Fruit fly (Drosophila melanogaster) whole organism, embryonic: ENCODE data around the gene CG9837.
A peak's percentile ranks its signal among the peaks of the same experiment; 100 is the strongest.

Experiments
- B-H1 ChIP-seq: fragments of 200-800 bp; sonication (Bioruptor generic); IDR thresholded peaks from 3 replicates; pipeline ENCODE4 v1.3.6; 2022; ENCODE audit warnings: missing biosample characterization, missing genetic modification characterization
- CG10979 ChIP-seq: fragments of 200-800 bp; sonication (Bioruptor generic); optimal IDR thresholded peaks from 2 replicates; lab custom pipeline; 2018; ENCODE audit warnings: missing biosample characterization, mild to moderate bottlenecking, missing genetic modification characterization, moderate library complexity
- CG12071 ChIP-seq: fragments of 200-800 bp; sonication (Bioruptor generic); optimal IDR thresholded peaks from 3 replicates; lab custom pipeline; 2018; ENCODE audit warnings: missing biosample characterization, mild to moderate bottlenecking, missing genetic modification characterization
- CG13123 ChIP-seq: fragments of 200-800 bp; sonication (Bioruptor generic); optimal IDR thresholded peaks from 2 replicates; lab custom pipeline; 2016; ENCODE audit warnings: missing biosample characterization, missing genetic modification characterization
- CG14050 ChIP-seq: fragments of 200-800 bp; sonication (Bioruptor generic); IDR thresholded peaks from 3 replicates; pipeline ENCODE4 v1.3.6; 2022; ENCODE audit warnings: missing biosample characterization, missing genetic modification characterization
- CG14710 ChIP-seq: fragments of 200-800 bp; sonication (Bioruptor generic); optimal IDR thresholded peaks from 3 replicates; lab custom pipeline; 2019; ENCODE audit warnings: missing biosample characterization, mild to moderate bottlenecking, missing genetic modification characterization, moderate library complexity
- CG1529 ChIP-seq: fragments of 200-800 bp; sonication (Bioruptor generic); optimal IDR thresholded peaks from 3 replicates; lab custom pipeline; 2018; ENCODE audit warnings: missing biosample characterization, missing genetic modification characterization
- CG16813 ChIP-seq: fragments of 200-800 bp; sonication (Bioruptor generic); IDR thresholded peaks from 3 replicates; pipeline ENCODE4 v1.3.6; 2022; ENCODE audit warnings: missing biosample characterization, missing genetic modification characterization; ENCODE audit not compliant: partially characterized antibody
- CG1832 ChIP-seq: fragments of 200-800 bp; sonication (Bioruptor generic); optimal IDR thresholded peaks from 2 replicates; lab custom pipeline; 2017; ENCODE audit warnings: missing biosample characterization, mild to moderate bottlenecking, missing genetic modification characterization, inconsistent platforms
- CG2120 ChIP-seq: fragments of 200-800 bp; sonication (Bioruptor generic); optimal IDR thresholded peaks from 3 replicates; lab custom pipeline; 2016; ENCODE audit warnings: missing biosample characterization, missing genetic modification characterization
- CG2712 ChIP-seq: fragments of 200-800 bp; optimal IDR thresholded peaks from 3 replicates; lab custom pipeline; 2019; ENCODE audit warnings: missing biosample characterization, mild to moderate bottlenecking, missing genetic modification characterization, moderate library complexity
- CG3065 ChIP-seq: fragments of 200-800 bp; sonication (Bioruptor generic); optimal IDR thresholded peaks from 2 replicates; lab custom pipeline; 2016; ENCODE audit warnings: missing biosample characterization, missing genetic modification characterization
- CG32532 ChIP-seq: fragments of 200-800 bp; sonication (Bioruptor generic); IDR thresholded peaks from 2 replicates; pipeline ENCODE4 v1.3.6; 2022; ENCODE audit warnings: missing biosample characterization, missing genetic modification characterization
- CG33557 ChIP-seq: fragments of 200-800 bp; sonication (Bioruptor generic); optimal IDR thresholded peaks from 2 replicates; lab custom pipeline; 2019; ENCODE audit warnings: missing biosample characterization, mild to moderate bottlenecking, missing genetic modification characterization, moderate library complexity
- CG3407 ChIP-seq: fragments of 200-800 bp; sonication (Bioruptor generic); optimal IDR thresholded peaks from 2 replicates; lab custom pipeline; 2018; ENCODE audit warnings: missing biosample characterization, mild to moderate bottlenecking, missing genetic modification characterization
- CG3847 ChIP-seq: fragments of 200-800 bp; sonication (Bioruptor generic); IDR thresholded peaks from 2 replicates; pipeline ENCODE4 v1.3.6; 2022; ENCODE audit warnings: missing biosample characterization, missing genetic modification characterization
- CG4282 ChIP-seq: fragments of 200-800 bp; sonication (Bioruptor generic); optimal IDR thresholded peaks from 2 replicates; lab custom pipeline; 2016; ENCODE audit warnings: missing biosample characterization, missing genetic modification characterization
- CG4730 ChIP-seq: fragments of 200-800 bp; sonication (Bioruptor generic); IDR thresholded peaks from 2 replicates; pipeline ENCODE4 v1.3.6; 2022; ENCODE audit warnings: missing biosample characterization, missing genetic modification characterization
- CG5245 ChIP-seq: fragments of 200-800 bp; sonication (Bioruptor generic); optimal IDR thresholded peaks from 3 replicates; lab custom pipeline; 2016; ENCODE audit warnings: missing biosample characterization, missing genetic modification characterization
- CG6765 ChIP-seq: fragments of 200-800 bp; sonication (Bioruptor generic); optimal IDR thresholded peaks from 3 replicates; lab custom pipeline; 2017; ENCODE audit warnings: missing biosample characterization, mild to moderate bottlenecking, missing genetic modification characterization
- CG6813 ChIP-seq: fragments of 200-800 bp; sonication (Bioruptor generic); optimal IDR thresholded peaks from 2 replicates; lab custom pipeline; 2017; ENCODE audit warnings: missing biosample characterization, missing genetic modification characterization, mild to moderate bottlenecking, moderate library complexity, missing genetic modification reagents
- CG7987 ChIP-seq: fragments of 200-800 bp; sonication (Bioruptor generic); optimal IDR thresholded peaks from 2 replicates; lab custom pipeline; 2018; ENCODE audit warnings: missing biosample characterization, mild to moderate bottlenecking, missing genetic modification characterization, moderate library complexity
- CG8281 ChIP-seq: fragments of 200-800 bp; sonication (Bioruptor generic); optimal IDR thresholded peaks from 2 replicates; lab custom pipeline; 2018; ENCODE audit warnings: missing biosample characterization, mild to moderate bottlenecking, missing genetic modification characterization, moderate library complexity
- Chrac-16 ChIP-seq: fragments of 200-800 bp; sonication (Bioruptor generic); optimal IDR thresholded peaks from 3 replicates; lab custom pipeline; 2016; ENCODE audit warnings: missing biosample characterization, missing genetic modification characterization
- D19B ChIP-seq: fragments of 200-800 bp; sonication (Bioruptor generic); optimal IDR thresholded peaks from 2 replicates; lab custom pipeline; 2017; ENCODE audit warnings: missing biosample characterization, mild to moderate bottlenecking, missing genetic modification characterization
- Fer2 ChIP-seq: fragments of 200-800 bp; sonication (Bioruptor generic); optimal IDR thresholded peaks from 2 replicates; lab custom pipeline; 2018; ENCODE audit warnings: missing biosample characterization, mild to moderate bottlenecking, missing genetic modification characterization, moderate library complexity
- HLH54F ChIP-seq: fragments of 200-800 bp; sonication (Bioruptor generic); optimal IDR thresholded peaks from 3 replicates; lab custom pipeline; 2016; ENCODE audit warnings: missing biosample characterization, missing genetic modification characterization
- Hr39 ChIP-seq: fragments of >200 bp; optimal IDR thresholded peaks from 2 replicates; lab custom pipeline; 2017
- Lim3 ChIP-seq: fragments of 200-800 bp; sonication (Bioruptor generic); IDR thresholded peaks from 2 replicates; pipeline ENCODE4 v1.3.6; 2022; ENCODE audit warnings: missing biosample characterization, missing genetic modification characterization
- Myb ChIP-seq: fragments of 200-800 bp; sonication (Bioruptor generic); optimal IDR thresholded peaks from 2 replicates; lab custom pipeline; 2016; ENCODE audit warnings: missing biosample characterization, missing genetic modification characterization
- Opbp ChIP-seq: fragments of 200-800 bp; sonication (Bioruptor generic); IDR thresholded peaks from 3 replicates; pipeline ENCODE4 v1.3.6; 2022; ENCODE audit warnings: missing biosample characterization, missing genetic modification characterization; ENCODE audit not compliant: partially characterized antibody
- Optix ChIP-seq: fragments of 200-800 bp; sonication (Bioruptor generic); IDR thresholded peaks from 3 replicates; pipeline ENCODE4 v1.3.6; 2022; ENCODE audit warnings: missing biosample characterization, missing genetic modification characterization
- Ptx1 ChIP-seq: fragments of 200-800 bp; sonication (Bioruptor generic); IDR thresholded peaks from 2 replicates; pipeline ENCODE4 v1.3.6; 2022; ENCODE audit warnings: missing biosample characterization, missing genetic modification characterization
- Sin3A ChIP-seq: fragments of >200 bp; optimal IDR thresholded peaks from 2 replicates; lab custom pipeline; 2018
- bcd ChIP-seq: fragments of 200-800 bp; sonication (Bioruptor generic); optimal IDR thresholded peaks from 2 replicates; lab custom pipeline; 2017; ENCODE audit warnings: missing biosample characterization, mild to moderate bottlenecking, missing genetic modification characterization
- dati ChIP-seq: fragments of 200-800 bp; sonication (Bioruptor generic); IDR thresholded peaks from 2 replicates; pipeline ENCODE4 v1.3.6; 2022; ENCODE audit warnings: missing biosample characterization, missing genetic modification characterization
- disco-r ChIP-seq: fragments of 200-800 bp; sonication (Bioruptor generic); optimal IDR thresholded peaks from 2 replicates; lab custom pipeline; 2016; ENCODE audit warnings: missing biosample characterization, missing genetic modification characterization
- emc ChIP-seq: fragments of 200-800 bp; sonication (Bioruptor generic); optimal IDR thresholded peaks from 2 replicates; lab custom pipeline; 2016; ENCODE audit warnings: missing biosample characterization, missing genetic modification characterization
- ems ChIP-seq: fragments of 200-800 bp; sonication (Bioruptor generic); optimal IDR thresholded peaks from 3 replicates; lab custom pipeline; 2016; ENCODE audit warnings: missing biosample characterization, missing genetic modification characterization
- esg ChIP-seq: fragments of 200-800 bp; sonication (Bioruptor generic); conservative IDR thresholded peaks from 2 replicates; pipeline ENCODE4 v1.3.6; 2022; ENCODE audit warnings: missing biosample characterization, missing genetic modification characterization
- fd96Cb ChIP-seq: fragments of 200-800 bp; sonication (Bioruptor generic); optimal IDR thresholded peaks from 2 replicates; lab custom pipeline; 2018; ENCODE audit warnings: missing biosample characterization, mild to moderate bottlenecking, missing genetic modification characterization, moderate library complexity
- gem ChIP-seq: fragments of 200-800 bp; sonication (Bioruptor generic); optimal IDR thresholded peaks from 2 replicates; lab custom pipeline; 2019; ENCODE audit warnings: missing biosample characterization, mild to moderate bottlenecking, missing genetic modification characterization, moderate library complexity
- gfzf ChIP-seq: fragments of 200-800 bp; sonication (Bioruptor generic); optimal IDR thresholded peaks from 2 replicates; lab custom pipeline; 2016; ENCODE audit warnings: missing biosample characterization, mild to moderate bottlenecking, missing genetic modification characterization, moderate library complexity
- gro ChIP-seq: fragments of 200-800 bp; sonication (Bioruptor generic); optimal IDR thresholded peaks from 2 replicates; lab custom pipeline; 2016; ENCODE audit warnings: missing biosample characterization, missing genetic modification characterization
- hbn ChIP-seq: fragments of 200-800 bp; sonication (Bioruptor generic); IDR thresholded peaks from 2 replicates; pipeline ENCODE4 v1.3.6; 2022; ENCODE audit warnings: missing biosample characterization, missing genetic modification characterization; ENCODE audit not compliant: partially characterized antibody
- mld ChIP-seq: fragments of 200-800 bp; sonication (Bioruptor generic); IDR thresholded peaks from 3 replicates; pipeline ENCODE4 v1.3.6; 2022; ENCODE audit warnings: missing biosample characterization, missing genetic modification characterization; ENCODE audit not compliant: partially characterized antibody
- nerfin-1 ChIP-seq: fragments of 200-800 bp; sonication (Bioruptor generic); optimal IDR thresholded peaks from 3 replicates; lab custom pipeline; 2019; ENCODE audit warnings: missing biosample characterization, mild to moderate bottlenecking, missing genetic modification characterization, moderate library complexity
- oc ChIP-seq: fragments of 200-800 bp; sonication (Bioruptor generic); optimal IDR thresholded peaks from 2 replicates; lab custom pipeline; 2018; ENCODE audit warnings: missing biosample characterization, mild to moderate bottlenecking, missing genetic modification characterization, moderate library complexity
- odd ChIP-seq: fragments of 200-800 bp; sonication (Bioruptor generic); optimal IDR thresholded peaks from 2 replicates; lab custom pipeline; 2017; ENCODE audit warnings: missing biosample characterization, mild to moderate bottlenecking, missing genetic modification characterization
- tap ChIP-seq: fragments of 200-800 bp; optimal IDR thresholded peaks from 3 replicates; lab custom pipeline; 2019; ENCODE audit warnings: missing biosample characterization, mild to moderate bottlenecking, missing genetic modification characterization, moderate library complexity
- wek ChIP-seq: fragments of 200-800 bp; sonication (Bioruptor generic); optimal IDR thresholded peaks from 3 replicates; lab custom pipeline; 2018; ENCODE audit warnings: missing biosample characterization, mild to moderate bottlenecking, missing genetic modification characterization, moderate library complexity

Gene CG9837

DNA sequence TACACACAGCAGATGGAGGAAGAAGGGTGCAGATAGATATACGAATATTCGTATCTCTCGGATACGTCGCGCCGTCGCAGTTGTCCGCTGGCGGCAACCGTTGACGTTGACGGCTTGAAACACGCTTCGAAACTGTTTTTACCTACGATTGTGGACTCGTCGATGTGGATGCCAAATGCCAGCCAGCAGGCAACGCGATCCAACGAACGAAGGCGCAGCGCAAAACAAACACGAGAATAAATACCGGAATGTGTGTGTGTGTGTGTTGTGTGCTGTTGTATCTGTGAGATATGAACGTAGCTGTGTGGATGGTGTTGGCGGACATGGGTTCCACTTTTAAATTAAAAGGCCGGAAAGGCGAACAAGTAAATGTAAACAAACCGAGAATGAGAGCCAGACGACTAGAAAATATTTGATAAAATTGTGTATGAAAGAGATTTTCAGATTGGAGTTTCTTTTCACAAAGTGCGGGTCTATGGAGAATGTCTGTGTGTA is 32.8 kb upstream of the CG9837 start (continued):
- TF ChIP-seq CG1529 (GFP tag; lab: Kevin White, UChicago): peak; percentile 65
- TF ChIP-seq fd96Cb (tag; lab: Kevin White, UChicago): no peak
- peak; percentile 36 for TF ChIP-seq CG10979 (tag; lab: Kevin White, UChicago)
- peak; percentile 69 for TF ChIP-seq CG6765 (GFP tag; lab: Kevin White, UChicago)
- TF ChIP-seq CG8281 (tag; lab: Kevin White, UChicago): no peak
- TF ChIP-seq Ptx1 (GFP tag; lab: Robert Waterston, UW): no peak
- TF ChIP-seq Hr39 (lab: Kevin White, UChicago): no peak
- TF ChIP-seq Opbp: peak; percentile 69
- TF ChIP-seq Optix (GFP tag; lab: Robert Waterston, UW): no peak
- TF ChIP-seq CG16813: no peak
- no peak for TF ChIP-seq Fer2 (tag; lab: Kevin White, UChicago)
- peak; percentile 24 for TF ChIP-seq CG5245 (GFP tag; lab: Kevin White, UChicago)
- TF ChIP-seq D19B (GFP tag; lab: Kevin White, UChicago): no peak
- peak; percentile 20 for TF ChIP-seq bcd (GFP tag; lab: Kevin White, UChicago)
- peak; percentile 10 for TF ChIP-seq HLH54F (GFP tag; lab: Kevin White, UChicago)
- TF ChIP-seq CG6813 (GFP tag; lab: Kevin White, UChicago): peak; percentile 68
- TF ChIP-seq hbn (GFP tag; lab: Robert Waterston, UW): no peak
- peak; percentile 75 for TF ChIP-seq odd (GFP tag; lab: Kevin White, UChicago)
- TF ChIP-seq tap (tag; lab: Kevin White, UChicago): peak; percentile 51
- no peak for TF ChIP-seq Sin3A (lab: Kevin White, UChicago)
- peak; percentile 22 for TF ChIP-seq ems (GFP tag; lab: Kevin White, UChicago)
- TF ChIP-seq esg: no peak
- TF ChIP-seq disco-r: peak; percentile 34
- TF ChIP-seq CG13123 (GFP tag; lab: Kevin White, UChicago): no peak
- peak; percentile 81 for TF ChIP-seq nerfin-1 (tag; lab: Kevin White, UChicago)
- no peak for TF ChIP-seq gfzf
- peak; percentile 83 for TF ChIP-seq wek (GFP tag; lab: Kevin White, UChicago)
- peak; percentile 58 for TF ChIP-seq CG2712 (tag; lab: Kevin White, UChicago)
- TF ChIP-seq CG7987: peak; percentile 89
- TF ChIP-seq CG3847 (GFP tag; lab: Robert Waterston, UW): no peak
- peak; percentile 45 for TF ChIP-seq CG3407 (GFP tag; lab: Kevin White, UChicago)
- peak; percentile 77 for TF ChIP-seq oc (tag; lab: Kevin White, UChicago)
- TF ChIP-seq dati (GFP tag; lab: Robert Waterston, UW): no peak
- peak; percentile 22 for TF ChIP-seq Myb (GFP tag; lab: Kevin White, UChicago)
- TF ChIP-seq CG14050 (GFP tag; lab: Robert Waterston, UW): no peak
- TF ChIP-seq gro (GFP tag; lab: Kevin White, UChicago): peak; percentile 54
- peak; percentile 50 for TF ChIP-seq CG33557 (GFP tag; lab: Kevin White, UChicago)
- no peak; the same call in 2 of the 3 replicates for TF ChIP-seq B-H1 (GFP tag; lab: Robert Waterston, UW)
- no peak for TF ChIP-seq Chrac-16
- TF ChIP-seq CG4282 (GFP tag; lab: Kevin White, UChicago): peak; percentile 59
- TF ChIP-seq CG1832 (GFP tag; lab: Kevin White, UChicago): no peak
- peak; percentile 22; the same call in 1 of the 3 replicates for TF ChIP-seq mld (GFP tag; lab: Robert Waterston, UW)
- TF ChIP-seq CG4730: no peak
- TF ChIP-seq Lim3 (GFP tag; lab: Robert Waterston, UW): no peak
- no peak for TF ChIP-seq emc
- peak; percentile 80 for TF ChIP-seq CG12071
- TF ChIP-seq CG32532 (GFP tag; lab: Robert Waterston, UW): peak; percentile 46; the same call in 1 of the 2 replicates
- peak; percentile 47 for TF ChIP-seq CG14710
- no peak for TF ChIP-seq gem (tag; lab: Kevin White, UChicago)
- TF ChIP-seq CG2120 (GFP tag; lab: Kevin White, UChicago): peak; percentile 52
- TF ChIP-seq CG3065 (GFP tag; lab: Kevin White, UChicago): no peak
